Comparison of ENCODE assay signal across 2 fruit fly cellular contexts in the genomic region with DNA sequence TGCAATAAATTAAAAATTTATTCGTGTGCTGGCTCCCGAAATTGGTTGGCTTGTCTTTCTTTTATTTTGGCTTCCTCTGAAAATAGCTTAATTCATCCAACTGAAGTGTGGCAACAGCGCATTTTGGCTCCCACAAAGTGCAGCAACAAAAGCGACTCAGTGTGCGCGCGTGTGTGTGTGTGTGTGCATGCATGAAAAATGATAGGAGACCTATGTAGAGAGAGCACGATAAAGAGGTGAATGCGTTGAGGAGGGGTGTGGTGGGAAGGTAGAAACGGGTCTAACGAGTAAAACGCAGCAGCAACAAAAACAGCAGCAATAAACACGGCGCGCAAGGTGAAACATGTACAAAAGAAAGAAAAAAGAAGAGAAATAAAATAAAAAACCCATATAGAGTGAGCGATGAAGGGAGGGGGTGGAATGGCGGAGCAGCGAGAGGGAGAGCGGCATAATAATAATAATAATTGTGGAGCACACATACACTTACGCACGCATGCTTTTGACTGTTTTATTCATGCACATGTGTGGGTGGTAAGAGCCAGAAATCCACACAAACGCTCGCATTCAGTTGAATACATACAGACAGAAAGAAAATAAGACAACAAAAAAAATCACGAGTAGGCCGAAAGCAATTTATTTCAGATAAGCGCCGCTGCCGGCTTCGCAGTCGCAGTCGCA.
TF ChIP-seq lines count a peak whose summit lies in the region.

No protein-coding gene starts in this region.

TF ChIP-seq in whole organism, embryonic, 481 proteins besides CTCF, POLR2A, EP300 and RAD21 (continued from another document and continues in another):
- TF ChIP-seq Hsf (GFP tag; optimal IDR thresholded peaks at IDR 0.05; lab: Kevin White, UChicago) (no peak), Vsx1 (GFP tag; optimal IDR thresholded peaks at IDR 0.05; lab: Kevin White, UChicago) (no peak), CG15073 (GFP tag; optimal IDR thresholded peaks at IDR 0.05; lab: Kevin White, UChicago) (no peak), Elba2 (GFP tag; optimal IDR thresholded peaks at IDR 0.05; lab: Kevin White, UChicago) (no peak), esg (GFP tag; conservative IDR thresholded peaks at IDR 0.05; lab: Robert Waterston, UW) (no peak), Bgb (GFP tag; IDR thresholded peaks at IDR 0.05; lab: Robert Waterston, UW; ENCODE audit: partially characterized antibody) (peak; percentile 9; the same call in 1 of the 2 replicates), Sox102F (GFP tag; optimal IDR thresholded peaks at IDR 0.05; lab: Kevin White, UChicago) (no peak), CG4282 (GFP tag; optimal IDR thresholded peaks at IDR 0.05; lab: Kevin White, UChicago) (no peak), C15 (GFP tag; IDR thresholded peaks at IDR 0.05; lab: Robert Waterston, UW) (no peak), Ssrp (tag; optimal IDR thresholded peaks at IDR 0.05; lab: Kevin White, UChicago) (no peak), Drgx (GFP tag; IDR thresholded peaks at IDR 0.05; lab: Robert Waterston, UW) (peak; percentile 91), zfh1 (GFP tag; IDR thresholded peaks at IDR 0.05; lab: Robert Waterston, UW) (0 out of 3 replicates have a peak, but pooled peaks have one; percentile 42), abd-A (tag; optimal IDR thresholded peaks at IDR 0.05; lab: Kevin White, UChicago) (peak; percentile 98), grau (tag; optimal IDR thresholded peaks at IDR 0.05; lab: Kevin White, UChicago) (no peak), CG34422 (GFP tag; IDR thresholded peaks at IDR 0.05; lab: Robert Waterston, UW) (no peak), CG13424 (tag; optimal IDR thresholded peaks at IDR 0.05; lab: Kevin White, UChicago) (no peak), bsh (GFP tag; optimal IDR thresholded peaks at IDR 0.05; lab: Kevin White, UChicago) (peak in 1 of 2 experiments; percentile 95), crol (GFP tag; IDR thresholded peaks at IDR 0.05; lab: Robert Waterston, UW) (peak; percentile 97), CG11456 (GFP tag; IDR thresholded peaks at IDR 0.05; lab: Robert Waterston, UW) (no peak), NfI (GFP tag; optimal IDR thresholded peaks at IDR 0.05; lab: Kevin White, UChicago) (no peak), kni (GFP tag; optimal IDR thresholded peaks at IDR 0.05; lab: Kevin White, UChicago) (peak; percentile 99), salm (tag; optimal IDR thresholded peaks at IDR 0.05; lab: Kevin White, UChicago) (no peak), NK7.1 (GFP tag; optimal IDR thresholded peaks at IDR 0.05; lab: Kevin White, UChicago) (peak; percentile 27), CG11560 (tag; IDR thresholded peaks at IDR 0.05; lab: Robert Waterston, UW) (no peak), CG1233 (GFP tag; optimal IDR thresholded peaks at IDR 0.05; lab: Kevin White, UChicago) (no peak), CG14014 (GFP tag; IDR thresholded peaks at IDR 0.05; lab: Robert Waterston, UW) (no peak), CG34376 (GFP tag; optimal IDR thresholded peaks at IDR 0.05; lab: Kevin White, UChicago) (no peak), CG8478 (optimal IDR thresholded peaks at IDR 0.05; lab: Kevin White, UChicago) (no peak), H2.0 (GFP tag; IDR thresholded peaks at IDR 0.05; lab: Robert Waterston, UW) (no peak), sqz (GFP tag; optimal IDR thresholded peaks at IDR 0.05; lab: Kevin White, UChicago) (peak; percentile 84), usp (GFP tag; optimal IDR thresholded peaks at IDR 0.05; lab: Kevin White, UChicago) (no peak), unpg (GFP tag; optimal IDR thresholded peaks at IDR 0.05; lab: Kevin White, UChicago) (peak; percentile 8), Hr78 (GFP tag; optimal IDR thresholded peaks at IDR 0.05; lab: Kevin White, UChicago) (no peak), CG17361 (GFP tag; IDR thresholded peaks at IDR 0.05; lab: Robert Waterston, UW) (no peak), mam (GFP tag; optimal IDR thresholded peaks at IDR 0.05; lab: Kevin White, UChicago) (no peak), tgo (GFP tag; IDR thresholded peaks at IDR 0.05; lab: Robert Waterston, UW) (0 out of 3 replicates have a peak, but pooled peaks have one; percentile 20), ttk (GFP tag; IDR thresholded peaks at IDR 0.05; lab: Robert Waterston, UW) (no peak), B-H2 (GFP tag; optimal IDR thresholded peaks at IDR 0.05; lab: Kevin White, UChicago) (no peak), CG11398 (GFP tag; optimal IDR thresholded peaks at IDR 0.05; lab: Kevin White, UChicago) (no peak), Spps (tag; optimal IDR thresholded peaks at IDR 0.05; lab: Kevin White, UChicago) (no peak), gt (GFP tag; IDR thresholded peaks at IDR 0.05; lab: Robert Waterston, UW) (no peak), CG13624 (GFP tag; optimal IDR thresholded peaks at IDR 0.05; lab: Kevin White, UChicago) (peak; percentile 7), CG32532 (GFP tag; IDR thresholded peaks at IDR 0.05; lab: Robert Waterston, UW) (no peak), CG3995 (GFP tag; optimal IDR thresholded peaks at IDR 0.05; lab: Kevin White, UChicago) (no peak), CG10979 (tag; optimal IDR thresholded peaks at IDR 0.05; lab: Kevin White, UChicago) (no peak), CG14050 (GFP tag; IDR thresholded peaks at IDR 0.05; lab: Robert Waterston, UW) (no peak), CG1603 (tag; optimal IDR thresholded peaks at IDR 0.05; lab: Kevin White, UChicago) (peak; percentile 20), ase (GFP tag; IDR thresholded peaks at IDR 0.05; lab: Robert Waterston, UW) (no peak), CG9932 (GFP tag; IDR thresholded peaks at IDR 0.05; lab: Robert Waterston, UW) (no peak), H15 (GFP tag; IDR thresholded peaks at IDR 0.05; lab: Robert Waterston, UW) (no peak), vvl (GFP tag; IDR thresholded peaks at IDR 0.05; lab: Robert Waterston, UW) (peak; percentile 45; the same call in 1 of the 2 replicates), CG12299 (tag; optimal IDR thresholded peaks at IDR 0.05; lab: Kevin White, UChicago) (no peak), CG10543 (GFP tag; optimal IDR thresholded peaks at IDR 0.05; lab: Kevin White, UChicago) (peak; percentile 67), Hr3 (GFP tag; optimal IDR thresholded peaks at IDR 0.05; lab: Kevin White, UChicago) (no peak), Atf-2 (GFP tag; optimal IDR thresholded peaks at IDR 0.05; lab: Kevin White, UChicago) (no peak), Pdp1 (GFP tag; optimal IDR thresholded peaks at IDR 0.05; lab: Kevin White, UChicago) (no peak), HmgD (GFP tag; optimal IDR thresholded peaks at IDR 0.05; lab: Kevin White, UChicago) (peak; percentile 30), CG17568 (GFP tag; optimal IDR thresholded peaks at IDR 0.05; lab: Kevin White, UChicago) (no peak), jing (GFP tag; optimal IDR thresholded peaks at IDR 0.05; lab: Kevin White, UChicago) (no peak), CG3726 (GFP tag; IDR thresholded peaks at IDR 0.05; lab: Robert Waterston, UW) (no peak), GATAe (GFP tag; conservative IDR thresholded peaks at IDR 0.05; lab: Robert Waterston, UW) (0 out of 2 replicates have a peak, but pooled peaks have one; percentile 27), tio (GFP tag; optimal IDR thresholded peaks at IDR 0.05; lab: Kevin White, UChicago) (no peak), peb (GFP tag; IDR thresholded peaks at IDR 0.05; lab: Robert Waterston, UW) (no peak), Atf6 (GFP tag; IDR thresholded peaks at IDR 0.05; lab: Robert Waterston, UW) (no peak)

TF ChIP-seq in whole organism, prepupa, 60 proteins besides CTCF, POLR2A, EP300 and RAD21 (continued from another document):
- TF ChIP-seq spab (GFP tag; optimal IDR thresholded peaks at IDR 0.05; lab: Kevin White, UChicago) (peak; percentile 88), fkh (GFP tag; optimal IDR thresholded peaks at IDR 0.05; lab: Kevin White, UChicago) (peak; percentile 68), fd85E (GFP tag; optimal IDR thresholded peaks at IDR 0.05; lab: Kevin White, UChicago) (no peak), CG3919 (GFP tag; optimal IDR thresholded peaks at IDR 0.05; lab: Kevin White, UChicago) (peak; percentile 62), Ets21C (GFP tag; optimal IDR thresholded peaks at IDR 0.05; lab: Kevin White, UChicago) (no peak), CG32006 (GFP tag; optimal IDR thresholded peaks at IDR 0.05; lab: Kevin White, UChicago) (peak; percentile 81), CG6792 (GFP tag; optimal IDR thresholded peaks at IDR 0.05; lab: Kevin White, UChicago) (peak; percentile 58), Eip78C (GFP tag; lab: Kevin White, UChicago) (peak; percentile 79), CG16779 (tag; optimal IDR thresholded peaks at IDR 0.05; lab: Kevin White, UChicago) (peak; percentile 86), CG10631 (GFP tag; optimal IDR thresholded peaks at IDR 0.05; lab: Kevin White, UChicago) (peak; percentile 33), svp (GFP tag; lab: Kevin White, UChicago) (peak; percentile 86), CG8319 (GFP tag; optimal IDR thresholded peaks at IDR 0.05; lab: Kevin White, UChicago) (peak; percentile 49), CG31627 (GFP tag; optimal IDR thresholded peaks at IDR 0.05; lab: Kevin White, UChicago) (no peak), Hr39 (GFP tag; optimal IDR thresholded peaks at IDR 0.05; lab: Kevin White, UChicago) (peak; percentile 8)
